Fruit fly (Drosophila melanogaster) whole organism: ENCODE data around the gene CG11449.

Source experiments
- CG8478 ChIP-seq: fragments of >200 bp; optimal IDR thresholded peaks from 2 replicates; lab custom pipeline; 2018; ENCODE audit warnings: inconsistent platforms
- Dll ChIP-seq: fragments of >200 bp; optimal IDR thresholded peaks from 2 replicates; lab custom pipeline; 2017
- EcR ChIP-seq, 2 experiments: fragments of >200 bp; optimal IDR thresholded peaks; 2 replicates each; lab custom pipeline; 2017; ENCODE audit warnings: missing biosample characterization in 2 of 2, missing genetic modification characterization in 2 of 2, missing genetic modification reagents in 2 of 2
- pan ChIP-seq: fragments of >200 bp; optimal IDR thresholded peaks from 2 replicates; lab custom pipeline; 2017
- psq ChIP-seq: fragments of >200 bp; optimal IDR thresholded peaks from 2 replicates; lab custom pipeline; 2017
- usp ChIP-seq: fragments of >200 bp; optimal IDR thresholded peaks from 2 replicates; lab custom pipeline; 2017; ENCODE audit warnings: missing biosample characterization, missing genetic modification characterization, mixed read lengths

CG11449 gene

dm6 chr3L:22483452-22483851 is 29.3 kb downstream of the CG11449 start:
- TF ChIP-seq pan (lab: Kevin White, UChicago) (no peak), psq (lab: Kevin White, UChicago) (no peak)

- TF ChIP-seq usp = no peak
- no peak for TF ChIP-seq psq (lab: Kevin White, UChicago)
- TF ChIP-seq EcR (GFP tag; optimal IDR thresholded peaks at IDR 0.05; lab: Kevin White, UChicago) = no peak
- no peak for TF ChIP-seq pan (lab: Kevin White, UChicago)
These were observed 43.4 kb downstream of the CG11449 start for dm6 chr3L:22497594-22497993.

dm6 chr3L:22501300-22501699 is 47.1 kb downstream of the CG11449 start, which contains the start of gene CG43312:
Gene CG43312, plus strand, starts transcription at chr3L:22501600.
- no peak for TF ChIP-seq psq (lab: Kevin White, UChicago)
- no peak for TF ChIP-seq usp
- TF ChIP-seq CG8478 (lab: Kevin White, UChicago) = no peak
- TF ChIP-seq EcR (GFP tag; optimal IDR thresholded peaks at IDR 0.05; lab: Kevin White, UChicago) = no peak
- TF ChIP-seq pan (lab: Kevin White, UChicago) = no peak
- TF ChIP-seq Dll (lab: Kevin White, UChicago) = no peak

- TF ChIP-seq CG8478 (lab: Kevin White, UChicago) (no peak), Dll (lab: Kevin White, UChicago) (no peak), psq (lab: Kevin White, UChicago) (no peak), usp (no peak), pan (lab: Kevin White, UChicago) (no peak), EcR (GFP tag; optimal IDR thresholded peaks at IDR 0.05; lab: Kevin White, UChicago) (no peak)
These were observed 49.6 kb downstream of the CG11449 start, which contains the start of gene CG43331 for dm6 chr3L:22503730-22504129. Gene CG43331, minus strand, starts transcription at chr3L:22503830.

- TF ChIP-seq pan (lab: Kevin White, UChicago) (no peak), EcR (GFP tag; optimal IDR thresholded peaks at IDR 0.05; lab: Kevin White, UChicago) (no peak), Dll (lab: Kevin White, UChicago) (no peak), CG8478 (lab: Kevin White, UChicago) (no peak), psq (lab: Kevin White, UChicago) (no peak), usp (no peak)
These were observed 50.1 kb downstream of the CG11449 start, which contains the start of gene CG43330 for dm6 chr3L:22504323-22504722. Gene CG43330, minus strand, starts transcription at chr3L:22504423.

dm6 chr3L:22505118-22505517 is 50.9 kb downstream of the CG11449 start, which contains the start of gene CG43329:
Gene CG43329, minus strand, starts transcription at chr3L:22505218.
- TF ChIP-seq Dll (lab: Kevin White, UChicago) (no peak), EcR (GFP tag; optimal IDR thresholded peaks at IDR 0.05; lab: Kevin White, UChicago) (no peak), CG8478 (lab: Kevin White, UChicago) (no peak), psq (lab: Kevin White, UChicago) (no peak), usp (no peak), pan (lab: Kevin White, UChicago) (no peak)
